Worm (Caenorhabditis elegans) whole organism, late embryonic: ENCODE measurements around the gene srg-66.

Source experiments
- K09A11.1 ChIP-seq: sonication (generic microtip); optimal IDR thresholded peaks from 2 replicates; lab custom pipeline; 2017; ENCODE audit warnings: antibody characterized with exemption, mild to moderate bottlenecking, missing genetic modification characterization, missing compliant biosample characterization; ENCODE audit not compliant: insufficient read depth
- fkh-10 ChIP-seq: fragments of 150-350 bp; optimal IDR thresholded peaks from 2 replicates; lab custom pipeline; 2014; ENCODE audit warnings: missing biosample characterization, missing genetic modification reagents, missing genetic modification characterization
- nfya-1 ChIP-seq: sonication (generic microtip); optimal IDR thresholded peaks from 2 replicates; lab custom pipeline; 2017; ENCODE audit warnings: missing genetic modification characterization, mild to moderate bottlenecking, missing compliant biosample characterization, antibody characterized with exemption, moderate library complexity
- pag-3 ChIP-seq: sonication (generic microtip); optimal IDR thresholded peaks from 2 replicates; lab custom pipeline; 2016; ENCODE audit warnings: missing compliant biosample characterization, missing genetic modification characterization, borderline replicate concordance

DNA sequence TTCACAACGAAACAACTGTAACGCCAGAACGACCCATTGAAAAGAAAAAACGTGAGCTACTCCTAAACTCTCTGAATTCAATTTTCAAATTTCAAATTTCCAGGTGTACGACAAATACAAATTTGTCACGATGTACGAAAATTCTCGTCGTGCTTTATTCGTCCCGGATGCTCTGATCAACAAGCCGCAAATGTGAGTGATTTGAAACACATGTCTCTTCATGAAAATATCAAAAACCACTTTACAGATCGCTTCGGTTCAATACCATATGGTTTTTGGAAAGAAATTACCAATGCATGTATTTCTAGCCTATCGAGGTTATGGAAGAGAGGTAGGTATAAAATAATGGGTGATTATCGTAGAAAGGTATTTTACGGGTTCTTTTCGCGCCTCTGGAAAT lies 35.2 kb downstream of the srg-66 start:
- TF ChIP-seq pag-3 (tag; lab: Kevin White, UChicago) (no peak), nfya-1 (tag; lab: Kevin White, UChicago) (no peak), fkh-10 (GFP tag; lab: Kevin White, UChicago) (no peak), K09A11.1 (tag; lab: Kevin White, UChicago) (no peak)
